Worm (Caenorhabditis elegans) whole organism, L2 larva: Measurements from ENCODE around the gene K10C2.2.

Source experiments
- blmp-1 ChIP-seq: sonication (generic microtip); optimal IDR thresholded peaks from 2 replicates; lab custom pipeline; 2017; ENCODE audit warnings: missing genetic modification characterization, mild to moderate bottlenecking, missing compliant biosample characterization, antibody characterized with exemption, moderate library complexity; ENCODE audit not compliant: insufficient read depth
- fos-1 ChIP-seq: fragments of 150-350 bp; optimal IDR thresholded peaks from 2 replicates; lab custom pipeline; 2014; ENCODE audit warnings: missing biosample characterization, missing genetic modification characterization
- mdl-1 ChIP-seq, 2 experiments: fragments of 150-350 bp in 1 of 2; sonication (generic microtip) in 1 of 2; optimal IDR thresholded peaks; 2 replicates each; lab custom pipeline; 2017; ENCODE audit warnings: missing biosample characterization in 2 of 2, missing genetic modification characterization in 2 of 2
- nhr-237 ChIP-seq: fragments of 150-350 bp; optimal IDR thresholded peaks from 2 replicates; lab custom pipeline; 2014; ENCODE audit warnings: missing biosample characterization, missing genetic modification characterization
- sma-3 ChIP-seq: sonication (generic microtip); optimal IDR thresholded peaks from 2 replicates; lab custom pipeline; 2016; ENCODE audit warnings: missing genetic modification reagents, missing genetic modification characterization, missing compliant biosample characterization
- unc-62 ChIP-seq: fragments of 150-350 bp; optimal IDR thresholded peaks from 2 replicates; lab custom pipeline; 2014; ENCODE audit warnings: missing biosample characterization, missing genetic modification reagents, missing genetic modification characterization

DNA sequence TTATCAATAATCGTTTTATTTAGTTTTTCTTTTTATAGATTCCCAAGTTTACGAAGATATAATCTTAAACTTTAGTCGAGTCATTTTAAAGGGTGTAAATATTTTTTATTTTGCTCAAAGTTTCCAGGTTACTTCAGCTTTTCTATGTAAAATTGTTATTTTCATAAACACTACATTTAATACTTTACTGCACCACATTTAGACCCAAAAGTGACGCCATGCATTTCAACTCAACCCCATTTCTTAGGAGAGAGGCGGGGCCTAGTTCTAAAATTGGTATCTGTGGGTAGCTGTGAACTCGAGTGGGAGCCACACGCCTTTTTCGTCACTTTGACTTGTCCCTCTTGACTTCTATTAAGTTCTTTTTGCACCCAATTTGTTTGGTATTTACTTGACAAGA is 21.0 kb downstream of the K10C2.2 start, which contains the start of gene T22E5.1:
- TF ChIP-seq fos-1 (tag; lab: Kevin White, UChicago) (no peak), mdl-1 (tag; optimal IDR thresholded peaks at IDR 0.05; lab: Kevin White, UChicago) (no peak), blmp-1 (tag; lab: Kevin White, UChicago) (no peak), nhr-237 (no peak), unc-62 (GFP tag; lab: Kevin White, UChicago) (no peak), sma-3 (no peak)
